Fruit fly (Drosophila melanogaster) S2 (cell line): ENCODE results near the gene jus.

Experiments used
- CG8478 ChIP-seq: fragments of >200 bp; optimal IDR thresholded peaks from 2 replicates; lab custom pipeline; 2018
- CTCF ChIP-seq, 2 experiments: fragments of >200 bp; optimal IDR thresholded peaks; 2 replicates each; lab custom pipeline; 2018

DNA sequence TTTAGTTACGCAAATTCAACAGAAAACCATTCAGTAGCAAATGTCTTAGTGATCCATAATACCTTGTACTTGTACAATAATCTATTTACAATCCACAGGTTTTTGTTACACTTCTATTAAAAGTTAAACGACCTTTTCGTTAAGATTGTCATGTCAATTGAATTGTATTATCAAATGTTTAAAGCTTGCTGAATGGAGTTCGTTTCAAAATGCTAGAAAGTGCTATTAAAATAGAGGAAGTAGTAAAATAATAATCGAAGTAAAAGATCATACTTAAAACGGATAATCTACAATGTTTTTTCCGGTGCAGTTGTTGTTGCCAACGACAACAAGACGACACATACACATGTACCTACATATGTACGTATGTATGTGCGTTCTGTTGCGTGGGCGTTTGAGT lies 23.2 kb upstream of the jus start:
- TF ChIP-seq CTCF (optimal IDR thresholded peaks at IDR 0.05; lab: Kevin White, UChicago) (no peak), CG8478 (lab: Kevin White, UChicago) (no peak)
